Worm (Caenorhabditis elegans) whole organism, L3 larva: ENCODE data around the gene faxc-2.

Source experiments
- R02D3.7 ChIP-seq: fragments of 150-350 bp; optimal IDR thresholded peaks from 2 replicates; lab custom pipeline; 2014; ENCODE audit warnings: missing biosample characterization, missing genetic modification characterization
- ZK546.5 ChIP-seq: sonication (generic microtip); optimal IDR thresholded peaks from 2 replicates; lab custom pipeline; 2017; ENCODE audit warnings: missing biosample characterization, missing genetic modification characterization
- aly-2 ChIP-seq: fragments of 150-350 bp; optimal IDR thresholded peaks from 2 replicates; lab custom pipeline; 2014; ENCODE audit warnings: missing biosample characterization, missing genetic modification characterization
- ama-1 ChIP-seq: fragments of 150-350 bp; optimal IDR thresholded peaks from 2 replicates; lab custom pipeline; 2018
- ceh-16 ChIP-seq: sonication (generic microtip); optimal IDR thresholded peaks from 2 replicates; lab custom pipeline; 2017; ENCODE audit warnings: missing biosample characterization, missing genetic modification characterization
- ceh-28 ChIP-seq: fragments of 150-350 bp; optimal IDR thresholded peaks from 2 replicates; lab custom pipeline; 2014; ENCODE audit warnings: missing biosample characterization, missing genetic modification reagents, missing genetic modification characterization
- ceh-82 ChIP-seq: fragments of 150-350 bp; optimal IDR thresholded peaks from 2 replicates; lab custom pipeline; 2014; ENCODE audit warnings: missing biosample characterization, missing genetic modification characterization
- ceh-9 ChIP-seq: sonication (generic microtip); optimal IDR thresholded peaks from 2 replicates; lab custom pipeline; 2018; ENCODE audit warnings: missing biosample characterization, missing genetic modification characterization
- daf-12 ChIP-seq: fragments of 150-350 bp; optimal IDR thresholded peaks from 2 replicates; lab custom pipeline; 2014; ENCODE audit warnings: missing biosample characterization, missing genetic modification reagents, missing genetic modification characterization
- egl-27 ChIP-seq: sonication (generic microtip); optimal IDR thresholded peaks from 4 replicates; lab custom pipeline; 2017; ENCODE audit warnings: missing biosample characterization, missing genetic modification reagents, missing genetic modification characterization
- egl-5 ChIP-seq: fragments of 150-350 bp; optimal IDR thresholded peaks from 2 replicates; lab custom pipeline; 2017; ENCODE audit warnings: missing biosample characterization, missing genetic modification reagents, missing genetic modification characterization, inconsistent platforms
- elt-1 ChIP-seq: fragments of 150-350 bp; optimal IDR thresholded peaks from 2 replicates; lab custom pipeline; 2014; ENCODE audit warnings: missing biosample characterization, missing genetic modification characterization
- elt-2 ChIP-seq: sonication (generic microtip); optimal IDR thresholded peaks from 2 replicates; lab custom pipeline; 2016; ENCODE audit warnings: missing genetic modification reagents, mild to moderate bottlenecking, missing genetic modification characterization, missing compliant biosample characterization
- elt-3 ChIP-seq, 3 experiments: fragments of 150-350 bp in 1 of 3; sonication (generic microtip) in 2 of 3; optimal IDR thresholded peaks; 2 replicates in 2 of 3; 4 replicates in 1 of 3; lab custom pipeline; 2014 to 2017; ENCODE audit warnings: missing biosample characterization in 3 of 3, missing genetic modification characterization in 3 of 3
- eor-1 ChIP-seq, 2 experiments: fragments of 150-350 bp; optimal IDR thresholded peaks; 2 replicates each; lab custom pipeline; 2014 to 2018; ENCODE audit warnings: missing biosample characterization in 2 of 2, missing genetic modification characterization in 2 of 2
- fkh-10 ChIP-seq: sonication (generic microtip); optimal IDR thresholded peaks from 2 replicates; lab custom pipeline; 2017; ENCODE audit warnings: missing biosample characterization, missing genetic modification reagents, missing genetic modification characterization
- fkh-2 ChIP-seq: fragments of 150-350 bp; optimal IDR thresholded peaks from 2 replicates; lab custom pipeline; 2014; ENCODE audit warnings: missing biosample characterization, missing genetic modification reagents, missing genetic modification characterization
- fos-1 ChIP-seq: fragments of 150-350 bp; optimal IDR thresholded peaks from 2 replicates; lab custom pipeline; 2014; ENCODE audit warnings: missing biosample characterization, missing genetic modification characterization
- hmg-11 ChIP-seq: sonication (generic microtip); optimal IDR thresholded peaks from 2 replicates; lab custom pipeline; 2016; ENCODE audit warnings: missing genetic modification characterization, missing compliant biosample characterization
- jun-1 ChIP-seq: fragments of 150-350 bp; optimal IDR thresholded peaks from 2 replicates; lab custom pipeline; 2014; ENCODE audit warnings: missing biosample characterization, missing genetic modification reagents, missing genetic modification characterization
- lin-15B ChIP-seq: fragments of 150-350 bp; optimal IDR thresholded peaks from 2 replicates; lab custom pipeline; 2014; ENCODE audit warnings: missing biosample characterization, missing genetic modification characterization
- lin-39 ChIP-seq: fragments of 150-350 bp; optimal IDR thresholded peaks from 2 replicates; lab custom pipeline; 2018; ENCODE audit warnings: missing biosample characterization, missing genetic modification reagents, missing genetic modification characterization
- lsy-12 ChIP-seq: sonication (generic microtip); optimal IDR thresholded peaks from 2 replicates; lab custom pipeline; 2016; ENCODE audit warnings: mild to moderate bottlenecking, missing genetic modification characterization, missing compliant biosample characterization
- mdl-1 ChIP-seq: fragments of 150-350 bp; optimal IDR thresholded peaks from 2 replicates; lab custom pipeline; 2014; ENCODE audit warnings: missing biosample characterization, missing genetic modification characterization
- mml-1 ChIP-seq: fragments of 150-350 bp; sonication (generic microtip); optimal IDR thresholded peaks from 3 replicates; lab custom pipeline; 2014; ENCODE audit warnings: missing biosample characterization, missing genetic modification characterization
- nfya-1 ChIP-seq: sonication (generic microtip); optimal IDR thresholded peaks from 2 replicates; lab custom pipeline; 2017; ENCODE audit warnings: missing genetic modification characterization, mild to moderate bottlenecking, missing compliant biosample characterization, antibody characterized with exemption, moderate library complexity; ENCODE audit not compliant: insufficient read depth
- nhr-11 ChIP-seq: fragments of 150-350 bp; optimal IDR thresholded peaks from 2 replicates; lab custom pipeline; 2014; ENCODE audit warnings: missing biosample characterization, missing genetic modification characterization
- nhr-12 ChIP-seq: fragments of 150-350 bp; optimal IDR thresholded peaks from 2 replicates; lab custom pipeline; 2014; ENCODE audit warnings: missing biosample characterization, missing genetic modification characterization
- nhr-23 ChIP-seq: fragments of 150-350 bp; optimal IDR thresholded peaks from 2 replicates; lab custom pipeline; 2014; ENCODE audit warnings: missing biosample characterization, missing genetic modification reagents, missing genetic modification characterization
- nhr-237 ChIP-seq: fragments of 150-350 bp; optimal IDR thresholded peaks from 2 replicates; lab custom pipeline; 2014; ENCODE audit warnings: missing biosample characterization, missing genetic modification characterization
- nhr-25 ChIP-seq: sonication (generic microtip); optimal IDR thresholded peaks from 2 replicates; lab custom pipeline; 2017; ENCODE audit warnings: missing biosample characterization, missing genetic modification characterization
- nhr-28 ChIP-seq: fragments of 150-350 bp; optimal IDR thresholded peaks from 2 replicates; lab custom pipeline; 2014; ENCODE audit warnings: missing biosample characterization, missing genetic modification characterization
- nhr-43 ChIP-seq: sonication (generic microtip); optimal IDR thresholded peaks from 2 replicates; lab custom pipeline; 2016; ENCODE audit warnings: mild to moderate bottlenecking, missing genetic modification characterization, missing compliant biosample characterization; ENCODE audit not compliant: poor library complexity, severe bottlenecking
- nhr-67 ChIP-seq: fragments of 150-350 bp; optimal IDR thresholded peaks from 2 replicates; lab custom pipeline; 2014; ENCODE audit warnings: missing biosample characterization, missing genetic modification characterization
- nhr-76 ChIP-seq: fragments of 150-350 bp; sonication (generic microtip); optimal IDR thresholded peaks from 5 replicates; lab custom pipeline; 2014; ENCODE audit warnings: missing biosample characterization, missing genetic modification characterization
- nhr-77 ChIP-seq: fragments of 150-350 bp; optimal IDR thresholded peaks from 2 replicates; lab custom pipeline; 2014; ENCODE audit warnings: missing biosample characterization, missing genetic modification characterization
- pha-4 ChIP-seq: fragments of 150-350 bp; optimal IDR thresholded peaks from 2 replicates; lab custom pipeline; 2014; ENCODE audit warnings: missing biosample characterization, missing genetic modification reagents, missing genetic modification characterization
- pqm-1 ChIP-seq: fragments of 150-350 bp; optimal IDR thresholded peaks from 2 replicates; lab custom pipeline; 2017; ENCODE audit warnings: missing biosample characterization, missing genetic modification characterization, inconsistent platforms
- sea-2 ChIP-seq: fragments of 150-350 bp; sonication (generic microtip); optimal IDR thresholded peaks from 4 replicates; lab custom pipeline; 2014; ENCODE audit warnings: missing biosample characterization, missing genetic modification reagents, missing genetic modification characterization
- skn-1 ChIP-seq: fragments of 150-350 bp; optimal IDR thresholded peaks from 2 replicates; lab custom pipeline; 2014; ENCODE audit warnings: missing biosample characterization, missing genetic modification characterization
- snpc-4 ChIP-seq: fragments of 150-350 bp; optimal IDR thresholded peaks from 2 replicates; lab custom pipeline; 2014; ENCODE audit warnings: missing biosample characterization, missing genetic modification characterization
- tbx-2 ChIP-seq: sonication (generic microtip); optimal IDR thresholded peaks from 2 replicates; lab custom pipeline; 2016; ENCODE audit warnings: mild to moderate bottlenecking, missing genetic modification characterization, missing compliant biosample characterization
- unc-39 ChIP-seq: sonication (generic microtip); optimal IDR thresholded peaks from 4 replicates; lab custom pipeline; 2017; ENCODE audit warnings: missing biosample characterization, missing genetic modification characterization
- unc-62 ChIP-seq: fragments of 150-350 bp; sonication (generic microtip); optimal IDR thresholded peaks from 4 replicates; lab custom pipeline; 2014; ENCODE audit warnings: missing biosample characterization, missing genetic modification reagents, missing genetic modification characterization
- zag-1 ChIP-seq: fragments of 150-350 bp; optimal IDR thresholded peaks from 2 replicates; lab custom pipeline; 2014; ENCODE audit warnings: missing biosample characterization, missing genetic modification characterization
- ztf-11 ChIP-seq: fragments of 150-350 bp; optimal IDR thresholded peaks from 2 replicates; lab custom pipeline; 2014; ENCODE audit warnings: missing biosample characterization, missing genetic modification characterization
- ztf-4 ChIP-seq: fragments of 150-350 bp; optimal IDR thresholded peaks from 2 replicates; lab custom pipeline; 2014; ENCODE audit warnings: missing biosample characterization, missing genetic modification characterization

Gene faxc-2

DNA sequence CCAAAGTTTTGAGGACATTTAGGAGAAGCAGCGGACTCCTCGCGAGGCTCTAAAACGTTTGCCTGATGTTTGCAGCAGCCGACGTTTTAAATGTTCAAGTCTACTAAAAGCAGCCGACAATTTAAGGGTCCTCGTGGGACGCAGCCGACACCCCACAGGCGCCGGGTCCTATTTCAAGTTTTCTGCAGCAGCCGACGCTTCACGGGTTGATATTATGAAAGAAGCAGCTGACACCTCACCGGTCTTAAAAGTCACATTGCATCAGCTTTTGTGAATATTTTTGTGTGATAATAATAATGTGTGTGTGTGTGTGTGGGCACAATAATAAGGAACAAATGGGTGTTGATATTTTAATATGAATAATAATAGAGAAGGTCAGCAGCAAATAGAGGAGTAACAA is 11.2 kb upstream of the faxc-2 start:
- TF ChIP-seq elt-1 (tag; lab: Kevin White, UChicago) (no peak), fkh-2 (tag; lab: Kevin White, UChicago) (no peak), nhr-67 (tag; lab: Kevin White, UChicago) (no peak)
- TF ChIP-seq, all 47 proteins: peak for 0

DNA sequence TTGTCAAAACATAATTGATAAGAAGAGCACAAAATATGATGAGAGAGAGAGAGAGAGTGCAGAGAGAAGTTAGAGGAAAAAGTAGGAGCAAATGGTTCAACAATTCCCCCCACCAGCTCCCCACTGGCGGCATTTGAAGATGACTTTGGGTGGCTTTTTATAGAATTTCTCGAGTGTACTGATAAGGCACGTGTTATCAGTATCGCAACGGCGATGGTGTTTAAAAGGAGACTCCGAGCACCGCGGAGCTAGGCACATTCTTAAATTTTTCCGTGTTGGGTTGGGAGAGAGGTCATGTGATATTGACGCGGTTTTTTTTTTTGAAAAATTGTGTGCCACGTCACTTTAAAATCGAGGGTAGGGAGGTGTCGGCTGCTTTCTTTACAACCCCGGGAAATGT is 10.6 kb upstream of the faxc-2 start:
- TF ChIP-seq elt-2 (tag; lab: Kevin White, UChicago) (peak; percentile 99), unc-62 (no peak), ztf-4 (tag; lab: Kevin White, UChicago) (no peak), skn-1 (tag; lab: Kevin White, UChicago) (peak; percentile 62), ztf-11 (no peak), hmg-11 (tag; lab: Kevin White, UChicago) (no peak), ceh-82 (no peak), elt-1 (tag; lab: Kevin White, UChicago) (no peak), nhr-11 (tag; lab: Kevin White, UChicago) (no peak), ceh-16 (tag; lab: Kevin White, UChicago) (no peak), tbx-2 (tag; lab: Kevin White, UChicago) (no peak), fkh-2 (tag; lab: Kevin White, UChicago) (no peak), lin-39 (tag; lab: Kevin White, UChicago) (no peak), ZK546.5 (tag; lab: Kevin White, UChicago) (no peak), R02D3.7 (tag; lab: Kevin White, UChicago) (peak; percentile 7), pqm-1 (tag; lab: Kevin White, UChicago) (peak; percentile 98), jun-1 (peak; percentile 7), nhr-43 (tag; lab: Kevin White, UChicago) (no peak), nhr-67 (tag; lab: Kevin White, UChicago) (no peak), nfya-1 (tag; lab: Kevin White, UChicago) (no peak), egl-27 (tag; lab: Kevin White, UChicago) (no peak), elt-3 (tag; optimal IDR thresholded peaks at IDR 0.05; lab: Kevin White, UChicago) (no peak), unc-39 (tag; lab: Kevin White, UChicago) (no peak), daf-12 (tag; lab: Kevin White, UChicago) (no peak), ceh-28 (tag; lab: Kevin White, UChicago) (no peak), lin-15B (no peak), sea-2 (GFP tag; lab: Kevin White, UChicago) (no peak), ama-1 (lab: Kevin White, UChicago) (peak; percentile 54), lsy-12 (tag; lab: Kevin White, UChicago) (no peak), nhr-77 (tag; lab: Kevin White, UChicago) (no peak), snpc-4 (tag; lab: Kevin White, UChicago) (peak; percentile 15), nhr-25 (tag; lab: Kevin White, UChicago) (no peak), mml-1 (tag; lab: Kevin White, UChicago) (no peak), nhr-23 (no peak), fkh-10 (GFP tag; lab: Kevin White, UChicago) (no peak), nhr-237 (no peak), nhr-12 (tag; lab: Kevin White, UChicago) (no peak), egl-5 (no peak), mdl-1 (no peak), nhr-28 (tag; lab: Kevin White, UChicago) (no peak), aly-2 (tag; lab: Kevin White, UChicago) (no peak), eor-1 (tag; optimal IDR thresholded peaks at IDR 0.05; lab: Kevin White, UChicago) (no peak), pha-4 (tag; lab: Kevin White, UChicago) (peak; percentile 38), nhr-76 (tag; lab: Kevin White, UChicago) (no peak), zag-1 (tag; lab: Kevin White, UChicago) (no peak), fos-1 (no peak), ceh-9 (no peak)
